Worm (Caenorhabditis elegans) whole organism, L4 larva: ENCODE results near the gene tbc-20.
A peak's percentile ranks its signal among the peaks of the same experiment; 100 is the strongest.

Source experiments
- D1046.2 ChIP-seq: fragments of 200-800 bp; sonication (Bioruptor generic); IDR thresholded peaks from 2 replicates; pipeline ENCODE4 v1.3.6; 2022; ENCODE audit warnings: missing genetic modification characterization, missing compliant biosample characterization
- F26F4.8 ChIP-seq: fragments of 200-800 bp; sonication (Bioruptor generic); conservative IDR thresholded peaks from 2 replicates; pipeline ENCODE4 v1.3.6; 2022; ENCODE audit warnings: missing genetic modification characterization, missing compliant biosample characterization
- F37D6.2 ChIP-seq: sonication (generic microtip); optimal IDR thresholded peaks from 2 replicates; lab custom pipeline; 2016; ENCODE audit warnings: mild to moderate bottlenecking, missing genetic modification characterization, missing compliant biosample characterization
- F44E2.7 ChIP-seq: fragments of 200-800 bp; sonication (Bioruptor generic); IDR thresholded peaks from 2 replicates; pipeline ENCODE4 v2.1.2; 2022; ENCODE audit warnings: missing genetic modification characterization, missing compliant biosample characterization
- Y105C5A.15 ChIP-seq: fragments of 200-800 bp; sonication (Bioruptor generic); IDR thresholded peaks from 2 replicates; pipeline ENCODE4 v1.3.6; 2022; ENCODE audit warnings: missing genetic modification characterization, missing compliant biosample characterization
- Y48G9A.11 ChIP-seq: fragments of 200-800 bp; sonication (Bioruptor generic); IDR thresholded peaks from 2 replicates; pipeline ENCODE4 v1.3.6; 2022; ENCODE audit warnings: missing genetic modification reagents, missing genetic modification characterization, missing compliant biosample characterization
- Y75B8A.6 ChIP-seq: fragments of 200-800 bp; sonication (Bioruptor generic); IDR thresholded peaks from 2 replicates; pipeline ENCODE4 v1.3.6; 2022; ENCODE audit warnings: missing genetic modification reagents, missing genetic modification characterization, missing compliant biosample characterization
- ZK337.2 ChIP-seq: fragments of 200-800 bp; sonication (Bioruptor generic); IDR thresholded peaks from 2 replicates; pipeline ENCODE4 v1.3.6; 2022; ENCODE audit warnings: missing genetic modification reagents, missing genetic modification characterization, missing compliant biosample characterization
- aha-1 ChIP-seq: fragments of 150-350 bp; peaks from one replicate; lab custom pipeline; 2014; ENCODE audit warnings: missing biosample characterization, missing genetic modification characterization
- aly-2 ChIP-seq: sonication (generic microtip); optimal IDR thresholded peaks from 2 replicates; lab custom pipeline; 2018; ENCODE audit warnings: missing biosample characterization, missing genetic modification characterization
- ama-1 ChIP-seq: fragments of 150-350 bp; optimal IDR thresholded peaks from 2 replicates; lab custom pipeline; 2014; ENCODE audit warnings: inconsistent platforms, mixed read lengths
- arid-1 ChIP-seq: fragments of 200-800 bp; sonication (Bioruptor generic); conservative IDR thresholded peaks from 2 replicates; pipeline ENCODE4 v1.3.6; 2022; ENCODE audit warnings: missing genetic modification reagents, missing genetic modification characterization, missing compliant biosample characterization
- ceh-28 ChIP-seq: fragments of 150-350 bp; optimal IDR thresholded peaks from 2 replicates; lab custom pipeline; 2014; ENCODE audit warnings: missing biosample characterization, missing genetic modification reagents, missing genetic modification characterization
- ceh-32 ChIP-seq: sonication (generic microtip); optimal IDR thresholded peaks from 2 replicates; lab custom pipeline; 2016; ENCODE audit warnings: mild to moderate bottlenecking, missing genetic modification characterization, missing compliant biosample characterization; ENCODE audit not compliant: poor library complexity
- ceh-44 ChIP-seq: fragments of 200-800 bp; sonication (Bioruptor generic); IDR thresholded peaks from 2 replicates; pipeline ENCODE4 v1.3.6; 2022; ENCODE audit warnings: missing genetic modification reagents, missing genetic modification characterization, missing compliant biosample characterization
- ces-1 ChIP-seq: fragments of 150-350 bp; sonication (generic microtip); optimal IDR thresholded peaks from 4 replicates; lab custom pipeline; 2014; ENCODE audit warnings: missing biosample characterization, missing genetic modification reagents, missing genetic modification characterization
- ctbp-1 ChIP-seq: fragments of 200-800 bp; sonication (Bioruptor generic); IDR thresholded peaks from 2 replicates; pipeline ENCODE4 v1.3.6; 2022; ENCODE audit warnings: missing genetic modification reagents, missing genetic modification characterization, missing compliant biosample characterization
- daf-16 ChIP-seq, 3 experiments: sonication (generic microtip); optimal IDR thresholded peaks; 2 replicates each; lab custom pipeline; 2016 to 2017; ENCODE audit warnings: missing genetic modification characterization in 3 of 3, missing genetic modification reagents in 3 of 3, mild to moderate bottlenecking in 2 of 3, missing compliant biosample characterization in 2 of 3, missing biosample characterization in 1 of 3, moderate library complexity in 1 of 3
- dmd-6 ChIP-seq: fragments of 200-800 bp; sonication (Bioruptor generic); IDR thresholded peaks from 2 replicates; pipeline ENCODE4 v1.3.6; 2022; ENCODE audit warnings: missing genetic modification reagents, missing genetic modification characterization, missing compliant biosample characterization
- duxl-1 ChIP-seq: sonication (generic microtip); optimal IDR thresholded peaks from 2 replicates; lab custom pipeline; 2016; ENCODE audit warnings: mild to moderate bottlenecking, missing genetic modification characterization, moderate library complexity, missing compliant biosample characterization; ENCODE audit not compliant: poor library complexity
- dve-1 ChIP-seq: sonication (generic microtip); optimal IDR thresholded peaks from 2 replicates; lab custom pipeline; 2017; ENCODE audit warnings: antibody characterized with exemption, mild to moderate bottlenecking, missing genetic modification characterization, missing compliant biosample characterization; ENCODE audit not compliant: insufficient read depth
- gei-8 ChIP-seq: fragments of 200-800 bp; sonication (Bioruptor generic); optimal IDR thresholded peaks from 2 replicates; lab custom pipeline; 2018; ENCODE audit warnings: mild to moderate bottlenecking, missing genetic modification characterization, missing compliant biosample characterization
- hlh-11 ChIP-seq: fragments of 200-800 bp; sonication (Bioruptor generic); optimal IDR thresholded peaks from 2 replicates; lab custom pipeline; 2018; ENCODE audit warnings: mild to moderate bottlenecking, missing genetic modification characterization, missing compliant biosample characterization
- hlh-30 ChIP-seq: sonication (generic microtip); optimal IDR thresholded peaks from 2 replicates; lab custom pipeline; 2017; ENCODE audit warnings: antibody characterized with exemption, mild to moderate bottlenecking, missing genetic modification characterization, missing compliant biosample characterization; ENCODE audit not compliant: insufficient read depth
- hmg-1.1 ChIP-seq: fragments of 200-800 bp; sonication (Bioruptor generic); IDR thresholded peaks from 2 replicates; pipeline ENCODE4 v1.3.6; 2022; ENCODE audit warnings: missing genetic modification reagents, missing genetic modification characterization, missing compliant biosample characterization
- lim-7 ChIP-seq: fragments of 200-800 bp; sonication (Bioruptor generic); IDR thresholded peaks from 2 replicates; pipeline ENCODE4 v1.3.6; 2022; ENCODE audit warnings: missing genetic modification characterization, missing compliant biosample characterization
- lin-1 ChIP-seq: fragments of 200-800 bp; sonication (Bioruptor generic); IDR thresholded peaks from 2 replicates; pipeline ENCODE4 v1.3.6; 2022; ENCODE audit warnings: missing genetic modification reagents, missing genetic modification characterization, missing compliant biosample characterization
- lin-29 ChIP-seq: fragments of 200-800 bp; sonication (Bioruptor generic); IDR thresholded peaks from 2 replicates; pipeline ENCODE4 v1.3.6; 2022; ENCODE audit warnings: missing genetic modification reagents, missing genetic modification characterization, missing compliant biosample characterization
- lsy-2 ChIP-seq, 2 experiments: fragments of 150-350 bp in 1 of 2; sonication (generic microtip) in 1 of 2; optimal IDR thresholded peaks; 2 replicates each; lab custom pipeline; 2014 to 2017; ENCODE audit warnings: missing biosample characterization in 2 of 2, missing genetic modification characterization in 2 of 2
- madf-5 ChIP-seq, 2 experiments: fragments of 200-800 bp; sonication (Bioruptor generic); IDR thresholded peaks; 2 replicates each; pipeline ENCODE4 v1.3.6; 2022; ENCODE audit warnings: missing compliant biosample characterization in 2 of 2, missing genetic modification characterization in 2 of 2
- mdt-29 ChIP-seq: fragments of 200-800 bp; sonication (Bioruptor generic); IDR thresholded peaks from 2 replicates; pipeline ENCODE4 v1.3.6; 2022; ENCODE audit warnings: missing genetic modification reagents, missing genetic modification characterization, missing compliant biosample characterization
- mxl-3 ChIP-seq: fragments of 200-800 bp; sonication (Bioruptor generic); optimal IDR thresholded peaks from 2 replicates; lab custom pipeline; 2018; ENCODE audit warnings: mild to moderate bottlenecking, missing genetic modification characterization, missing compliant biosample characterization
- nhr-10 ChIP-seq: fragments of 150-350 bp; optimal IDR thresholded peaks from 2 replicates; lab custom pipeline; 2014; ENCODE audit warnings: missing biosample characterization, missing genetic modification characterization
- nhr-237 ChIP-seq: sonication (generic microtip); optimal IDR thresholded peaks from 2 replicates; lab custom pipeline; 2017; ENCODE audit warnings: missing biosample characterization, missing genetic modification characterization
- nhr-25 ChIP-seq: sonication (generic microtip); optimal IDR thresholded peaks from 2 replicates; lab custom pipeline; 2017; ENCODE audit warnings: missing genetic modification characterization, mild to moderate bottlenecking, missing compliant biosample characterization, antibody characterized with exemption, moderate library complexity, borderline replicate concordance; ENCODE audit not compliant: insufficient read depth
- nhr-41 ChIP-seq: fragments of 200-800 bp; sonication (Bioruptor generic); IDR thresholded peaks from 2 replicates; pipeline ENCODE4 v1.3.6; 2022; ENCODE audit warnings: missing genetic modification reagents, missing genetic modification characterization, missing compliant biosample characterization
- nhr-42 ChIP-seq: fragments of 200-800 bp; sonication (Bioruptor generic); IDR thresholded peaks from 2 replicates; pipeline ENCODE4 v1.3.6; 2022; ENCODE audit warnings: missing genetic modification characterization, missing compliant biosample characterization
- nhr-77 ChIP-seq: fragments of 150-350 bp; optimal IDR thresholded peaks from 2 replicates; lab custom pipeline; 2014; ENCODE audit warnings: missing biosample characterization, missing genetic modification characterization
- pqm-1 ChIP-seq: sonication (generic microtip); optimal IDR thresholded peaks from 2 replicates; lab custom pipeline; 2017; ENCODE audit warnings: missing biosample characterization, missing genetic modification characterization
- rbr-2 ChIP-seq: sonication (generic microtip); optimal IDR thresholded peaks from 2 replicates; lab custom pipeline; 2016; ENCODE audit warnings: missing genotype, missing genetic modification characterization, missing compliant biosample characterization
- spr-1 ChIP-seq: sonication (generic microtip); optimal IDR thresholded peaks from 2 replicates; lab custom pipeline; 2016; ENCODE audit warnings: mild to moderate bottlenecking, missing genetic modification characterization, missing compliant biosample characterization
- spr-3 ChIP-seq: fragments of 200-800 bp; sonication (Bioruptor generic); optimal IDR thresholded peaks from 2 replicates; lab custom pipeline; 2018; ENCODE audit warnings: mild to moderate bottlenecking, missing genetic modification characterization, missing compliant biosample characterization
- unc-39 ChIP-seq: sonication (generic microtip); optimal IDR thresholded peaks from 2 replicates; lab custom pipeline; 2017; ENCODE audit warnings: missing biosample characterization, missing genetic modification characterization
- unc-62 ChIP-seq, 3 experiments: fragments of 150-350 bp in 1 of 3; sonication (generic microtip); optimal IDR thresholded peaks in 2 of 3; peaks in 1 of 3; 1 replicate in 1 of 3; 2 replicates in 2 of 3; lab custom pipeline; 2014 to 2017; ENCODE audit warnings: missing biosample characterization in 3 of 3, missing genetic modification characterization in 3 of 3, missing genetic modification reagents in 3 of 3, missing genotype in 1 of 3
- vab-7 ChIP-seq: fragments of 200-800 bp; sonication (Bioruptor generic); IDR thresholded peaks from 2 replicates; pipeline ENCODE4 v1.3.6; 2022; ENCODE audit warnings: missing genetic modification reagents, missing genetic modification characterization, missing compliant biosample characterization
- zfp-3 ChIP-seq: fragments of 200-800 bp; sonication (Bioruptor generic); conservative IDR thresholded peaks from 2 replicates; pipeline ENCODE4 v1.3.6; 2022; ENCODE audit warnings: missing genetic modification reagents, missing genetic modification characterization, missing compliant biosample characterization
- zip-11 ChIP-seq: fragments of 200-800 bp; sonication (Bioruptor generic); IDR thresholded peaks from 2 replicates; pipeline ENCODE4 v1.3.6; 2022; ENCODE audit warnings: missing genetic modification characterization, missing compliant biosample characterization
- zip-2 ChIP-seq: fragments of 150-350 bp; optimal IDR thresholded peaks from 2 replicates; lab custom pipeline; 2014; ENCODE audit warnings: missing biosample characterization, missing genetic modification characterization

tbc-20 gene

DNA sequence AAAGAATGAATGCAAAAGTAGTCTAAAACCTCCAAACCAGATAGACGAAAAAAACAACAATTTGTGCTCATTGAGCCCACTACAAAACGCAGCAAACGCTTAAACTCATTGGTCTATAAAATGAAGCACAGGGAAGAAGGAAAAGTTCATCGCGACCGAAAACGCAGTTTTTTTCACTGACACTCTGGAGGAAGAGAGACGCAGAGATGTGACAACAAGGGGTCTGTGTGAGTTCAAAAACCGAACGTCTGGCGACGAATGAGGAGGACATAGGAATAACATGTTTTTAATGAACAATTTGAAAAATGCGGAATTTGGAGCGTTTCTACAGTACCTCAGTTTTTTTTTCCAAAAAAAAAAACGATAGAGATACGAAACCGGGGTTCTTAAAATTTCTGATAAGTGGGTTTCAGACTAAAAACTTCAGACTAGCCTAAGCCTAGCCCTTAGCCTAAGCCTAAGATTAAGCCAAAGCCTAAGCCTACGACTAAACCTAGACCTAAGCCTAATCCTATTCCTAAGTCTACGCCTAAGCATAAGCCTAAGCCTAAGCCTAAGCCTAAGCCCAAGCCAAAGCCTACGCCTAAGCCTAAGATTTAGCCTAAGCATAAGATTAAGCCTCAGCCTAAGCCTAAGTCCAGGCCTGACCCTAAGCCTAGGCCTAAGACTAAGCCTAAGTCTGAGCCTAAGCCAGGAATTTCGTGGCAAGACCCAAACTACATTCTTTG, 21.1 kb downstream of the tbc-20 start (continued):
- TF ChIP-seq pqm-1 (tag; lab: Kevin White, UChicago), result peak; percentile 4
- TF ChIP-seq zfp-3, result no peak
- TF ChIP-seq ceh-32 (tag; lab: Kevin White, UChicago), result no peak
- no peak for TF ChIP-seq ama-1 (lab: Kevin White, UChicago)
- TF ChIP-seq nhr-237 (tag; lab: Kevin White, UChicago), result no peak
- TF ChIP-seq dmd-6, result peak; percentile 55
- TF ChIP-seq spr-1 (tag; lab: Kevin White, UChicago), result no peak
- TF ChIP-seq zip-11 (GFP tag; lab: Robert Waterston, UW), result no peak
- TF ChIP-seq lsy-2 (tag; optimal IDR thresholded peaks at IDR 0.05; lab: Kevin White, UChicago), result peak in 1 of 2 experiments; percentile 1
- no peak for TF ChIP-seq ces-1 (GFP tag; lab: Kevin White, UChicago)
- no peak for TF ChIP-seq ceh-28 (tag; lab: Kevin White, UChicago)
- TF ChIP-seq nhr-41, result no peak
- no peak for TF ChIP-seq F37D6.2 (tag; lab: Kevin White, UChicago)
- no peak for TF ChIP-seq ctbp-1
- TF ChIP-seq ZK337.2 (GFP tag; lab: Robert Waterston, UW), result no peak
- TF ChIP-seq arid-1, result no peak
- TF ChIP-seq unc-62 (GFP tag; optimal IDR thresholded peaks at IDR 0.05 in 1 of 2; lab: Kevin White, UChicago), result no peak
- TF ChIP-seq unc-62 (tag; optimal IDR thresholded peaks at IDR 0.05; lab: Kevin White, UChicago), result no peak
- TF ChIP-seq nhr-42 (GFP tag; lab: Robert Waterston, UW), result no peak
- no peak for TF ChIP-seq duxl-1
- TF ChIP-seq rbr-2, result no peak
- TF ChIP-seq hlh-11 (tag; lab: Kevin White, UChicago), result no peak
- TF ChIP-seq unc-39 (tag; lab: Kevin White, UChicago), result no peak
- no peak for TF ChIP-seq zip-2 (tag; lab: Kevin White, UChicago)
- no peak for TF ChIP-seq lim-7
- TF ChIP-seq Y75B8A.6 (GFP tag; lab: Robert Waterston, UW), result no peak
- TF ChIP-seq Y48G9A.11 (GFP tag; lab: Robert Waterston, UW), result no peak
- no peak for TF ChIP-seq spr-3 (GFP tag; lab: Kevin White, UChicago)
- no peak for TF ChIP-seq vab-7 (GFP tag; lab: Robert Waterston, UW)
- no peak for TF ChIP-seq mxl-3
- no peak for TF ChIP-seq nhr-10 (tag; lab: Kevin White, UChicago)
- no peak for TF ChIP-seq F26F4.8
- TF ChIP-seq daf-16 (GFP tag; optimal IDR thresholded peaks at IDR 0.05; lab: Kevin White, UChicago), result no peak
- peak; percentile 27 for TF ChIP-seq daf-16 (tag; optimal IDR thresholded peaks at IDR 0.05; lab: Kevin White, UChicago)
- TF ChIP-seq aly-2, result no peak
- TF ChIP-seq gei-8 (GFP tag; lab: Kevin White, UChicago), result no peak
- TF ChIP-seq F44E2.7 (GFP tag; lab: Robert Waterston, UW), result no peak
- peak; percentile 15 for TF ChIP-seq hlh-30 (tag; lab: Kevin White, UChicago)
- no peak for TF ChIP-seq hmg-1.1 (GFP tag; lab: Robert Waterston, UW)
- no peak for TF ChIP-seq madf-5 (GFP tag; IDR thresholded peaks at IDR 0.05; lab: Robert Waterston, UW)

DNA sequence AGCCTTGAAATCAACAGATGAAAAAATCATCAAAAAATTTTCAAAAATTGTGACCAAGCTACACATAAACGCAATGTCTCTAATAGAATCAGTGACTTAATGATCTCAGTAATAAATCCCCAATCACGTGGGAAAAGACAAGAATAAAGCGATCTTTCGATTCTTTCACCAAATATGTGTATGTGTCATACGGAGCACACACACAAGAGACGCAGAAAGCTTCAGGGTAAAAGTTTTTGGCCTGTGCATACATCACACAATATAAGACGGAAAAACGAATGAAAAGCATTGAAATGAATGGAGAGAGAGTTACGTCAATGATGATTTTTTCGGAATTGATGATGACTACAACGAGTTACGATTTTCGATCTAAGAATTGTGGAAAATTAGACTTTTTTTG, 22.2 kb downstream of the tbc-20 start:
- TF ChIP-seq Y105C5A.15 (GFP tag; lab: Robert Waterston, UW) (no peak), ama-1 (lab: Kevin White, UChicago) (no peak), hlh-30 (tag; lab: Kevin White, UChicago) (peak; percentile 1), dve-1 (tag; lab: Kevin White, UChicago) (peak; percentile 8), spr-1 (tag; lab: Kevin White, UChicago) (no peak), D1046.2 (no peak), mdt-29 (GFP tag; lab: Robert Waterston, UW) (no peak), ceh-44 (GFP tag; lab: Robert Waterston, UW) (no peak), ZK337.2 (GFP tag; lab: Robert Waterston, UW) (no peak), lin-1 (no peak), unc-62 (GFP tag; optimal IDR thresholded peaks at IDR 0.05 in 1 of 2; lab: Kevin White, UChicago) (no peak), unc-62 (tag; optimal IDR thresholded peaks at IDR 0.05; lab: Kevin White, UChicago) (no peak), pqm-1 (tag; lab: Kevin White, UChicago) (no peak), aha-1 (peak; percentile 63), nhr-77 (tag; lab: Kevin White, UChicago) (peak; percentile 24), lin-29 (no peak), nhr-25 (no peak), unc-39 (tag; lab: Kevin White, UChicago) (no peak), dmd-6 (peak; percentile 40; the same call in 1 of the 2 replicates), ceh-32 (tag; lab: Kevin White, UChicago) (no peak)
